Fruit fly (Drosophila melanogaster): ENCODE measurements around the gene jvl.
A peak's percentile ranks its signal among the peaks of the same experiment; 100 is the strongest.

jvl gene

dm6 chr3R:14744339-14745129 lies 3.2 kb downstream of the jvl start (continued):
- no peak for TF ChIP-seq CG6791 (GFP tag; IDR thresholded peaks at IDR 0.05; ENCODE audit: partially characterized antibody)
- TF ChIP-seq NC2α (GFP tag; optimal IDR thresholded peaks at IDR 0.05) = no peak
- no peak for TF ChIP-seq sr (GFP tag; IDR thresholded peaks at IDR 0.05)
- TF ChIP-seq repo (GFP tag; optimal IDR thresholded peaks at IDR 0.05) = no peak
- no peak for TF ChIP-seq CG10565 (GFP tag; optimal IDR thresholded peaks at IDR 0.05)
- TF ChIP-seq Chrac-16 (GFP tag; optimal IDR thresholded peaks at IDR 0.05) = no peak
- peak; percentile 21; the same call in 1 of the 3 replicates for TF ChIP-seq z (GFP tag; IDR thresholded peaks at IDR 0.05)
- no peak for TF ChIP-seq Mes4 (GFP tag; optimal IDR thresholded peaks at IDR 0.05)
- no peak for TF ChIP-seq Sry-δ (GFP tag; optimal IDR thresholded peaks at IDR 0.05)
- TF ChIP-seq CG7271 (tag; optimal IDR thresholded peaks at IDR 0.05) = no peak
- peak; percentile 36 for TF ChIP-seq CG7556 (GFP tag; optimal IDR thresholded peaks at IDR 0.05)
- no peak for TF ChIP-seq ase (GFP tag; IDR thresholded peaks at IDR 0.05)
- no peak for TF ChIP-seq CG10654 (GFP tag; optimal IDR thresholded peaks at IDR 0.05)
- TF ChIP-seq mld (GFP tag; IDR thresholded peaks at IDR 0.05; ENCODE audit: partially characterized antibody) = no peak
- TF ChIP-seq scrt (GFP tag; optimal IDR thresholded peaks at IDR 0.05) = no peak
- TF ChIP-seq CG12659 (GFP tag; optimal IDR thresholded peaks at IDR 0.05) = peak; percentile 27
- TF ChIP-seq shn (GFP tag; optimal IDR thresholded peaks at IDR 0.05) = no peak
- no peak for TF ChIP-seq CG13296 (GFP tag; optimal IDR thresholded peaks at IDR 0.05)
- TF ChIP-seq CG14441 (GFP tag; IDR thresholded peaks at IDR 0.05) = no peak
- TF ChIP-seq nau (GFP tag; optimal IDR thresholded peaks at IDR 0.05) = no peak
- TF ChIP-seq Spps (tag; optimal IDR thresholded peaks at IDR 0.05) = no peak
- TF ChIP-seq bsh (GFP tag; optimal IDR thresholded peaks at IDR 0.05) = peak in 1 of 2 experiments; percentile 72
- no peak for TF ChIP-seq Ptx1 (GFP tag; IDR thresholded peaks at IDR 0.05)
- TF ChIP-seq gsb-n (tag; optimal IDR thresholded peaks at IDR 0.05) = peak; percentile 55
- no peak for TF ChIP-seq CG9727 (GFP tag; optimal IDR thresholded peaks at IDR 0.05)
- TF ChIP-seq insv (GFP tag; optimal IDR thresholded peaks at IDR 0.05) = no peak
- no peak for TF ChIP-seq CHES-1-like (GFP tag; optimal IDR thresholded peaks at IDR 0.05)
- no peak for TF ChIP-seq CG10267 (tag; optimal IDR thresholded peaks at IDR 0.05)
- TF ChIP-seq Nf-YA (GFP tag; IDR thresholded peaks at IDR 0.05) = no peak
- peak; percentile 45; the same call in 1 of the 3 replicates for TF ChIP-seq tgo (GFP tag; IDR thresholded peaks at IDR 0.05)
- peak; percentile 10 for TF ChIP-seq Xbp1 (GFP tag; optimal IDR thresholded peaks at IDR 0.05)
- TF ChIP-seq Dad (GFP tag; optimal IDR thresholded peaks at IDR 0.05) = no peak
- peak; percentile 11 for TF ChIP-seq CG9437 (GFP tag; optimal IDR thresholded peaks at IDR 0.05)
- TF ChIP-seq eve (GFP tag; optimal IDR thresholded peaks at IDR 0.05) = peak in 1 of 2 experiments; percentile 42
- no peak for TF ChIP-seq CG3163 (GFP tag; optimal IDR thresholded peaks at IDR 0.05)
- no peak for TF ChIP-seq Hr78 (GFP tag; optimal IDR thresholded peaks at IDR 0.05)
- TF ChIP-seq Ravus (GFP tag; IDR thresholded peaks at IDR 0.05) = no peak
- TF ChIP-seq stc (GFP tag; IDR thresholded peaks at IDR 0.05) = 0 out of 2 replicates have a peak, but pooled peaks have one; percentile 34
- TF ChIP-seq fd64A (GFP tag; optimal IDR thresholded peaks at IDR 0.05) = peak; percentile 28
- TF ChIP-seq mam (GFP tag; optimal IDR thresholded peaks at IDR 0.05) = no peak
- no peak for TF ChIP-seq Dref (GFP tag; IDR thresholded peaks at IDR 0.05)
- TF ChIP-seq ro (GFP tag; IDR thresholded peaks at IDR 0.05) = no peak
- no peak for TF ChIP-seq sc (optimal IDR thresholded peaks at IDR 0.05)
- TF ChIP-seq sc (GFP tag; optimal IDR thresholded peaks at IDR 0.05) = no peak
- no peak for TF ChIP-seq zf30C (GFP tag; optimal IDR thresholded peaks at IDR 0.05)
- TF ChIP-seq CG5953 (GFP tag; IDR thresholded peaks at IDR 0.05) = no peak
- TF ChIP-seq CG17802 (tag; optimal IDR thresholded peaks at IDR 0.05) = no peak
- TF ChIP-seq CG30431 (GFP tag; optimal IDR thresholded peaks at IDR 0.05) = no peak
- peak; percentile 9 for TF ChIP-seq CG15269 (tag; optimal IDR thresholded peaks at IDR 0.05)
- peak; percentile 7 for TF ChIP-seq CG7839 (tag; optimal IDR thresholded peaks at IDR 0.05)

Data from whole organism, embryonic.